Fruit fly (Drosophila melanogaster) Kc167 (cell line): ENCODE results near the gene CG12481.

Experiments
- Myc ChIP-seq: fragments of >200 bp; optimal IDR thresholded peaks from 2 replicates; lab custom pipeline; 2017; ENCODE audit warnings: missing external identifiers
- Sin3A ChIP-seq: fragments of >200 bp; optimal IDR thresholded peaks from 2 replicates; lab custom pipeline; 2018; ENCODE audit warnings: missing external identifiers
- insv ChIP-seq: fragments of >200 bp; optimal IDR thresholded peaks from 3 replicates; lab custom pipeline; 2018; ENCODE audit warnings: missing external identifiers
- psq ChIP-seq: fragments of >200 bp; optimal IDR thresholded peaks from 2 replicates; lab custom pipeline; 2017; ENCODE audit warnings: missing external identifiers

dm6 chrX:14184062-14184611 is 2.9 kb upstream of the CG12481 start, which contains the start of gene CG32603:
- TF ChIP-seq psq (lab: Kevin White, UChicago) (no peak), insv (lab: Kevin White, UChicago) (no peak), Myc (lab: Kevin White, UChicago) (no peak), Sin3A (lab: Kevin White, UChicago) (no peak)
